Worm (Caenorhabditis elegans): ENCODE data around the gene mec-18.

ce11 chrX:4254782-4255181 lies 19.2 kb downstream of the mec-18 start, which contains the start of gene taf-11.1:
- TF ChIP-seq lag-1 (GFP tag; IDR thresholded peaks at IDR 0.05) (no peak), ztf-26 (tag; optimal IDR thresholded peaks at IDR 0.05) (no peak), Y53F4B.3 (GFP tag; IDR thresholded peaks at IDR 0.05) (no peak), B0035.1 (tag; optimal IDR thresholded peaks at IDR 0.05) (no peak), ZK185.1 (tag; optimal IDR thresholded peaks at IDR 0.05; ENCODE audit: poor library complexity, severe bottlenecking) (no peak), snpc-4 (GFP tag; optimal IDR thresholded peaks at IDR 0.05) (no peak), snpc-4 (tag; optimal IDR thresholded peaks at IDR 0.05) (no peak), lin-35 (GFP tag; optimal IDR thresholded peaks at IDR 0.05) (no peak)
